Fruit fly (Drosophila melanogaster) whole organism, prepupa: ENCODE data around the gene CG14411.
A peak's percentile ranks its signal among the peaks of the same experiment; 100 is the strongest.

ENCODE experiments used
- Blimp-1 ChIP-seq: fragments of 200-800 bp; sonication (Bioruptor generic); optimal IDR thresholded peaks from 3 replicates; lab custom pipeline; 2017; ENCODE audit warnings: missing biosample characterization, missing genetic modification characterization, mild to moderate bottlenecking, moderate library complexity, missing genetic modification reagents
- CG10669 ChIP-seq: fragments of 200-800 bp; sonication (Bioruptor generic); optimal IDR thresholded peaks from 3 replicates; lab custom pipeline; 2018; ENCODE audit warnings: missing biosample characterization, mild to moderate bottlenecking, missing genetic modification characterization, moderate library complexity
- CG11294 ChIP-seq: fragments of 200-800 bp; sonication (Bioruptor generic); IDR thresholded peaks from 2 replicates; pipeline ENCODE4 v1.3.6; 2022; ENCODE audit warnings: missing biosample characterization, missing genetic modification characterization
- CG11762 ChIP-seq: fragments of 200-800 bp; sonication (Bioruptor generic); optimal IDR thresholded peaks from 3 replicates; lab custom pipeline; 2016; ENCODE audit warnings: missing biosample characterization, missing genetic modification characterization; ENCODE audit not compliant: insufficient read depth
- CG11902 ChIP-seq: fragments of 200-800 bp; sonication (Bioruptor generic); optimal IDR thresholded peaks from 3 replicates; lab custom pipeline; 2016; ENCODE audit warnings: missing biosample characterization, missing genetic modification characterization
- CG15336 ChIP-seq: fragments of 200-800 bp; sonication (Bioruptor generic); IDR thresholded peaks from 2 replicates; pipeline ENCODE4 v1.3.6; 2022; ENCODE audit warnings: missing biosample characterization, missing genetic modification characterization
- CG1621 ChIP-seq: fragments of 200-800 bp; sonication (Bioruptor generic); optimal IDR thresholded peaks from 3 replicates; lab custom pipeline; 2018; ENCODE audit warnings: missing biosample characterization, mild to moderate bottlenecking, missing genetic modification characterization
- CG3032 ChIP-seq: fragments of 200-800 bp; optimal IDR thresholded peaks from 2 replicates; lab custom pipeline; 2019; ENCODE audit warnings: missing biosample characterization, mild to moderate bottlenecking, missing genetic modification characterization, moderate library complexity
- CG31627 ChIP-seq: fragments of 200-800 bp; sonication (Bioruptor generic); optimal IDR thresholded peaks from 3 replicates; lab custom pipeline; 2016; ENCODE audit warnings: missing biosample characterization, missing genetic modification characterization
- CG32006 ChIP-seq: fragments of 200-800 bp; sonication (Bioruptor generic); optimal IDR thresholded peaks from 3 replicates; lab custom pipeline; 2017; ENCODE audit warnings: missing biosample characterization, mild to moderate bottlenecking, missing genetic modification characterization
- CG34406 ChIP-seq: fragments of 200-800 bp; sonication (Bioruptor generic); optimal IDR thresholded peaks from 3 replicates; lab custom pipeline; 2016; ENCODE audit warnings: missing biosample characterization, missing genetic modification characterization
- CG3919 ChIP-seq: fragments of 200-800 bp; sonication (Bioruptor generic); optimal IDR thresholded peaks from 3 replicates; lab custom pipeline; 2016; ENCODE audit warnings: missing biosample characterization, missing genetic modification characterization
- CG4318 ChIP-seq: fragments of 200-800 bp; sonication (Bioruptor generic); optimal IDR thresholded peaks from 3 replicates; lab custom pipeline; 2017; ENCODE audit warnings: missing biosample characterization, mild to moderate bottlenecking, missing genetic modification characterization
- CG6792 ChIP-seq: fragments of 200-800 bp; sonication (Bioruptor generic); optimal IDR thresholded peaks from 3 replicates; lab custom pipeline; 2016; ENCODE audit warnings: missing biosample characterization, missing genetic modification characterization
- CG6808 ChIP-seq: fragments of 200-800 bp; sonication (Bioruptor generic); optimal IDR thresholded peaks from 3 replicates; lab custom pipeline; 2017; ENCODE audit warnings: missing biosample characterization, missing genetic modification characterization, mild to moderate bottlenecking, moderate library complexity, missing genetic modification reagents
- CG7368 ChIP-seq: fragments of 200-800 bp; sonication (Bioruptor generic); optimal IDR thresholded peaks from 3 replicates; lab custom pipeline; 2016; ENCODE audit warnings: missing biosample characterization, missing genetic modification characterization
- CG8119 ChIP-seq: fragments of 200-800 bp; sonication (Bioruptor generic); IDR thresholded peaks from 3 replicates; pipeline ENCODE4 v1.3.6; 2022; ENCODE audit warnings: missing biosample characterization, missing genetic modification characterization
- CG8319 ChIP-seq: fragments of 200-800 bp; sonication (Bioruptor generic); optimal IDR thresholded peaks from 3 replicates; lab custom pipeline; 2016; ENCODE audit warnings: missing biosample characterization, missing genetic modification characterization
- CG8632 ChIP-seq: fragments of 200-800 bp; sonication (Bioruptor generic); optimal IDR thresholded peaks from 3 replicates; lab custom pipeline; 2016; ENCODE audit warnings: missing biosample characterization, missing genetic modification characterization
- CG9139 ChIP-seq: fragments of 200-800 bp; sonication (Bioruptor generic); optimal IDR thresholded peaks from 3 replicates; lab custom pipeline; 2017; ENCODE audit warnings: missing biosample characterization, mild to moderate bottlenecking, missing genetic modification characterization
- Eip75B ChIP-seq: fragments of 200-800 bp; sonication (Bioruptor generic); optimal IDR thresholded peaks from 3 replicates; lab custom pipeline; 2016; ENCODE audit warnings: missing biosample characterization, missing genetic modification characterization
- Eip93F ChIP-seq: fragments of 200-800 bp; sonication (Bioruptor generic); optimal IDR thresholded peaks from 2 replicates; lab custom pipeline; 2016; ENCODE audit warnings: missing biosample characterization, mild to moderate bottlenecking, missing genetic modification characterization
- Ets21C ChIP-seq: fragments of 200-800 bp; sonication (Bioruptor generic); optimal IDR thresholded peaks from 3 replicates; lab custom pipeline; 2016; ENCODE audit warnings: missing biosample characterization, missing genetic modification characterization
- Ets96B ChIP-seq: fragments of 200-800 bp; optimal IDR thresholded peaks from 2 replicates; lab custom pipeline; 2019; ENCODE audit warnings: missing biosample characterization, mild to moderate bottlenecking, missing genetic modification characterization, moderate library complexity
- Gug ChIP-seq: fragments of 200-800 bp; sonication (Bioruptor generic); IDR thresholded peaks from 2 replicates; pipeline ENCODE4 v1.3.6; 2022; ENCODE audit warnings: missing biosample characterization, missing genetic modification characterization
- Hr39 ChIP-seq: fragments of 200-800 bp; sonication (Bioruptor generic); optimal IDR thresholded peaks from 2 replicates; lab custom pipeline; 2016; ENCODE audit warnings: missing biosample characterization, missing genetic modification characterization
- Hr4 ChIP-seq: fragments of 200-800 bp; sonication (Bioruptor generic); optimal IDR thresholded peaks from 3 replicates; lab custom pipeline; 2016; ENCODE audit warnings: missing biosample characterization, missing genetic modification characterization
- Met ChIP-seq: fragments of 200-800 bp; sonication (Bioruptor generic); optimal IDR thresholded peaks from 3 replicates; lab custom pipeline; 2016; ENCODE audit warnings: missing biosample characterization, missing genetic modification characterization
- Sox102F ChIP-seq: fragments of 200-800 bp; sonication (Bioruptor generic); optimal IDR thresholded peaks from 2 replicates; lab custom pipeline; 2016; ENCODE audit warnings: missing biosample characterization, mild to moderate bottlenecking, missing genetic modification characterization
- Sox14 ChIP-seq: fragments of 200-800 bp; sonication (Bioruptor generic); optimal IDR thresholded peaks from 3 replicates; lab custom pipeline; 2016; ENCODE audit warnings: missing biosample characterization, missing genetic modification characterization
- Sox15 ChIP-seq: fragments of 200-800 bp; sonication (Bioruptor generic); optimal IDR thresholded peaks from 3 replicates; lab custom pipeline; 2016; ENCODE audit warnings: missing biosample characterization, missing genetic modification characterization
- achi ChIP-seq: fragments of 200-800 bp; sonication (Bioruptor generic); optimal IDR thresholded peaks from 3 replicates; lab custom pipeline; 2016; ENCODE audit warnings: missing biosample characterization, missing genetic modification characterization
- acj6 ChIP-seq: fragments of 200-800 bp; sonication (Bioruptor generic); optimal IDR thresholded peaks from 3 replicates; lab custom pipeline; 2016; ENCODE audit warnings: missing biosample characterization, missing genetic modification characterization
- dac ChIP-seq: fragments of 200-800 bp; sonication (Bioruptor generic); optimal IDR thresholded peaks from 2 replicates; lab custom pipeline; 2017; ENCODE audit warnings: missing biosample characterization, mild to moderate bottlenecking, missing genetic modification characterization
- dsx ChIP-seq: fragments of 200-800 bp; optimal IDR thresholded peaks from 3 replicates; lab custom pipeline; 2019; ENCODE audit warnings: missing biosample characterization, mild to moderate bottlenecking, missing genetic modification characterization, moderate library complexity; ENCODE audit not compliant: poor library complexity, severe bottlenecking
- eg ChIP-seq: fragments of 200-800 bp; sonication (Bioruptor generic); IDR thresholded peaks from 3 replicates; pipeline ENCODE4 v1.3.6; 2022; ENCODE audit warnings: missing biosample characterization, missing genetic modification characterization
- esn ChIP-seq: fragments of 200-800 bp; sonication (Bioruptor generic); optimal IDR thresholded peaks from 2 replicates; lab custom pipeline; 2016; ENCODE audit warnings: missing biosample characterization, mild to moderate bottlenecking, missing genetic modification characterization, moderate library complexity
- fd59A ChIP-seq: fragments of 200-800 bp; sonication (Bioruptor generic); optimal IDR thresholded peaks from 2 replicates; lab custom pipeline; 2017; ENCODE audit warnings: missing biosample characterization, mild to moderate bottlenecking, missing genetic modification characterization, missing genetic modification reagents
- fkh ChIP-seq: fragments of 200-800 bp; sonication (Bioruptor generic); optimal IDR thresholded peaks from 3 replicates; lab custom pipeline; 2017; ENCODE audit warnings: missing biosample characterization, mild to moderate bottlenecking, missing genetic modification characterization, moderate library complexity
- lz ChIP-seq: fragments of 200-800 bp; sonication (Bioruptor generic); optimal IDR thresholded peaks from 3 replicates; lab custom pipeline; 2016; ENCODE audit warnings: missing biosample characterization, missing genetic modification characterization
- net ChIP-seq: fragments of 200-800 bp; sonication (Bioruptor generic); optimal IDR thresholded peaks from 3 replicates; lab custom pipeline; 2016; ENCODE audit warnings: missing biosample characterization, missing genetic modification characterization
- pdm3 ChIP-seq: fragments of 200-800 bp; sonication (Bioruptor generic); optimal IDR thresholded peaks from 3 replicates; lab custom pipeline; 2016; ENCODE audit warnings: missing biosample characterization, missing genetic modification characterization
- salr ChIP-seq, 2 experiments: fragments of 200-800 bp; sonication (Bioruptor generic); optimal IDR thresholded peaks; 3 replicates each; lab custom pipeline; 2016 to 2018; ENCODE audit warnings: missing biosample characterization in 2 of 2, missing genetic modification characterization in 2 of 2, mild to moderate bottlenecking in 1 of 2
- spab ChIP-seq: fragments of 200-800 bp; sonication (Bioruptor generic); optimal IDR thresholded peaks from 2 replicates; lab custom pipeline; 2017; ENCODE audit warnings: missing biosample characterization, mild to moderate bottlenecking, missing genetic modification characterization, missing genetic modification reagents
- ss ChIP-seq, 2 experiments: fragments of 200-800 bp; sonication (Bioruptor generic); optimal IDR thresholded peaks; 2 replicates in 1 of 2; 3 replicates in 1 of 2; lab custom pipeline; 2017 to 2018; ENCODE audit warnings: mild to moderate bottlenecking in 2 of 2, missing biosample characterization in 2 of 2, missing genetic modification characterization in 2 of 2, moderate library complexity in 1 of 2
- svp ChIP-seq: fragments of 200-800 bp; sonication (Bioruptor generic); peaks from one replicate; lab custom pipeline; 2016; ENCODE audit warnings: missing biosample characterization, missing genetic modification characterization
- topi ChIP-seq: fragments of 200-800 bp; sonication (Bioruptor generic); optimal IDR thresholded peaks from 3 replicates; lab custom pipeline; 2016; ENCODE audit warnings: missing biosample characterization, missing genetic modification characterization

The CG14411 gene

dm6 chrX:14839739-14840347 is 7.4 kb downstream of the CG14411 start (continued):
- peak; percentile 4 for TF ChIP-seq CG3032
- no peak for TF ChIP-seq CG6808 (GFP tag; lab: Kevin White, UChicago)
- TF ChIP-seq spab (GFP tag; lab: Kevin White, UChicago): no peak
- peak; percentile 44 for TF ChIP-seq pdm3
- peak; percentile 49 for TF ChIP-seq CG15336 (GFP tag; lab: Robert Waterston, UW)
- no peak for TF ChIP-seq dsx (GFP tag; lab: Kevin White, UChicago)
- peak; percentile 57 for TF ChIP-seq fkh (GFP tag; lab: Kevin White, UChicago)
- TF ChIP-seq Met (GFP tag; lab: Kevin White, UChicago): peak; percentile 54
- TF ChIP-seq ss (GFP tag; optimal IDR thresholded peaks at IDR 0.05; lab: Kevin White, UChicago): no peak
- peak; percentile 53 for TF ChIP-seq Hr39
- no peak for TF ChIP-seq CG4318 (GFP tag; lab: Kevin White, UChicago)
- peak; percentile 14 for TF ChIP-seq CG8632 (GFP tag; lab: Kevin White, UChicago)
- TF ChIP-seq salr (GFP tag; optimal IDR thresholded peaks at IDR 0.05; lab: Kevin White, UChicago): no peak
- no peak for TF ChIP-seq CG9139 (GFP tag; lab: Kevin White, UChicago)
- peak; percentile 28 for TF ChIP-seq CG1621 (tag; lab: Kevin White, UChicago)
- peak; percentile 46 for TF ChIP-seq CG31627 (GFP tag; lab: Kevin White, UChicago)
- peak; percentile 14 for TF ChIP-seq Sox14 (GFP tag; lab: Kevin White, UChicago)
- TF ChIP-seq Gug (GFP tag; lab: Robert Waterston, UW): no peak
- TF ChIP-seq CG10669 (GFP tag; lab: Kevin White, UChicago): no peak
- TF ChIP-seq Ets21C: no peak
- TF ChIP-seq CG6792 (GFP tag; lab: Kevin White, UChicago): no peak
- TF ChIP-seq CG7368 (GFP tag; lab: Kevin White, UChicago): peak; percentile 21
- TF ChIP-seq fd59A (GFP tag; lab: Kevin White, UChicago): no peak
- TF ChIP-seq CG32006 (GFP tag; lab: Kevin White, UChicago): peak; percentile 36
- TF ChIP-seq CG8319 (GFP tag; lab: Kevin White, UChicago): no peak
- TF ChIP-seq Eip93F (GFP tag; lab: Kevin White, UChicago): no peak
- no peak for TF ChIP-seq CG34406 (GFP tag; lab: Kevin White, UChicago)
- no peak for TF ChIP-seq Sox15 (GFP tag; lab: Kevin White, UChicago)
- TF ChIP-seq acj6: peak; percentile 19
- TF ChIP-seq CG8119 (GFP tag; lab: Robert Waterston, UW): peak; percentile 30; the same call in 2 of the 3 replicates
- TF ChIP-seq Hr4 (GFP tag; lab: Kevin White, UChicago): peak; percentile 5
- no peak for TF ChIP-seq net (GFP tag; lab: Kevin White, UChicago)
- TF ChIP-seq Eip75B (GFP tag; lab: Kevin White, UChicago): peak; percentile 16
- TF ChIP-seq Ets96B (tag; lab: Kevin White, UChicago): peak; percentile 13
- peak; percentile 30 for TF ChIP-seq esn (GFP tag; lab: Kevin White, UChicago)
- no peak for TF ChIP-seq CG11902 (GFP tag; lab: Kevin White, UChicago)

- TF ChIP-seq CG10669 (GFP tag; lab: Kevin White, UChicago) (peak; percentile 51), Sox102F (GFP tag; lab: Kevin White, UChicago) (peak; percentile 11), CG3032 (peak; percentile 39), achi (peak; percentile 35), spab (GFP tag; lab: Kevin White, UChicago) (peak; percentile 52), Blimp-1 (GFP tag; lab: Kevin White, UChicago) (no peak), topi (GFP tag; lab: Kevin White, UChicago) (peak; percentile 5), CG8632 (GFP tag; lab: Kevin White, UChicago) (peak; percentile 54), CG11762 (GFP tag; lab: Kevin White, UChicago) (no peak), dsx (GFP tag; lab: Kevin White, UChicago) (peak; percentile 38), CG34406 (GFP tag; lab: Kevin White, UChicago) (peak; percentile 37), ss (GFP tag; optimal IDR thresholded peaks at IDR 0.05; lab: Kevin White, UChicago) (peak; percentile 64 to 73), Hr4 (GFP tag; lab: Kevin White, UChicago) (no peak), dac (no peak), CG1621 (tag; lab: Kevin White, UChicago) (peak; percentile 37), svp (GFP tag; lab: Kevin White, UChicago) (peak; percentile 35), net (GFP tag; lab: Kevin White, UChicago) (peak; percentile 39), CG31627 (GFP tag; lab: Kevin White, UChicago) (no peak), CG15336 (GFP tag; lab: Robert Waterston, UW) (peak; percentile 61), CG3919 (peak; percentile 17), CG32006 (GFP tag; lab: Kevin White, UChicago) (peak; percentile 52), CG11294 (GFP tag; lab: Robert Waterston, UW) (no peak), eg (GFP tag; lab: Robert Waterston, UW) (peak; percentile 51; the same call in 1 of the 3 replicates), lz (GFP tag; lab: Kevin White, UChicago) (no peak)
Measured at dm6 chrX:14840417-14840872, 8.0 kb downstream of the CG14411 start.
